Worm (Caenorhabditis elegans) whole organism, late embryonic: ENCODE data around the gene cpg-1.

ENCODE experiments used
- ama-1 ChIP-seq: fragments of 150-350 bp; optimal IDR thresholded peaks from 2 replicates; lab custom pipeline; 2014
- fkh-10 ChIP-seq: fragments of 150-350 bp; optimal IDR thresholded peaks from 2 replicates; lab custom pipeline; 2014; ENCODE audit warnings: missing biosample characterization, missing genetic modification reagents, missing genetic modification characterization
- hlh-6 ChIP-seq: sonication (generic microtip); optimal IDR thresholded peaks from 2 replicates; lab custom pipeline; 2016; ENCODE audit warnings: missing genotype, missing genetic modification characterization, missing compliant biosample characterization
- nhr-11 ChIP-seq: fragments of 150-350 bp; optimal IDR thresholded peaks from 2 replicates; lab custom pipeline; 2014; ENCODE audit warnings: missing biosample characterization, missing genetic modification characterization
- tbx-2 ChIP-seq: sonication (generic microtip); optimal IDR thresholded peaks from 2 replicates; lab custom pipeline; 2016; ENCODE audit warnings: missing genetic modification characterization, missing compliant biosample characterization
- ztf-16 ChIP-seq: sonication (generic microtip); optimal IDR thresholded peaks from 2 replicates; lab custom pipeline; 2017; ENCODE audit warnings: missing genetic modification characterization, missing compliant biosample characterization

DNA sequence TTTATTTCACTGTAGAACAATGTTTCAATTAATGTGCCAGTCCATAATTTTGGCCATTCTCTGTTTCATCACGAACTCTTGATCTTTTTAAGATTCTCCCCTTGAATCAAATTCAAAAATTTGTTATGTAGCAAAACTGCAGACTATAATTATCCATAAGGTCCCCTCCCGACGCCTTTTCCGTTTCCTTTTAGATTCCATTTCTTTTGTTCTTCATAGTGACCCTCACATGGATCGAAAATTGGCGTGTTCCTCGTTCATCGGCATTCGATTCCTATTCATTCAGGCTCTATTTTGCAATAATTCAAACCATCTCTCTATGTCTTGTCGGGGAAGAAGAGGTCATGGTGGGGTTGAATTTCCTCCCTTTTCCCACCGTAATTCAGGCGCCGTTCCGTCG, 44.7 kb upstream of the cpg-1 start:
- TF ChIP-seq nhr-11 = no peak
- no peak for TF ChIP-seq hlh-6 (tag; lab: Kevin White, UChicago)
- no peak for TF ChIP-seq tbx-2 (tag; lab: Kevin White, UChicago)
- TF ChIP-seq ama-1 (lab: Kevin White, UChicago) = no peak
- TF ChIP-seq ztf-16 (tag; lab: Kevin White, UChicago) = no peak
- TF ChIP-seq fkh-10 (GFP tag; lab: Kevin White, UChicago) = no peak
